Worm (Caenorhabditis elegans) whole organism, young adult: ENCODE measurements around the gene F26D10.13.

ENCODE experiments used
- aptf-3 ChIP-seq: fragments of 200-800 bp; sonication (Bioruptor generic); IDR thresholded peaks from 2 replicates; pipeline ENCODE4 v1.3.6; 2022; ENCODE audit warnings: missing genetic modification characterization, missing compliant biosample characterization
- ekl-4 ChIP-seq: fragments of 200-800 bp; sonication (Bioruptor generic); IDR thresholded peaks from 2 replicates; pipeline ENCODE4 v1.3.6; 2022; ENCODE audit warnings: missing genetic modification reagents, missing genetic modification characterization, missing compliant biosample characterization
- hsf-1 ChIP-seq: fragments of 200-800 bp; sonication (Bioruptor generic); IDR thresholded peaks from 2 replicates; pipeline ENCODE4 v1.3.6; 2022; ENCODE audit warnings: missing genetic modification reagents, missing genetic modification characterization, missing compliant biosample characterization
- lin-54 ChIP-seq: fragments of 200-800 bp; sonication (Bioruptor generic); optimal IDR thresholded peaks from 2 replicates; lab custom pipeline; 2018; ENCODE audit warnings: mild to moderate bottlenecking, missing genetic modification characterization, missing compliant biosample characterization
- lsl-1 ChIP-seq: fragments of 200-800 bp; sonication (Bioruptor generic); optimal IDR thresholded peaks from 2 replicates; lab custom pipeline; 2018; ENCODE audit warnings: mild to moderate bottlenecking, missing genetic modification characterization, moderate library complexity, missing compliant biosample characterization
- nhr-90 ChIP-seq: sonication (generic microtip); optimal IDR thresholded peaks from 2 replicates; lab custom pipeline; 2016; ENCODE audit warnings: missing genotype, mild to moderate bottlenecking, missing genetic modification characterization, missing compliant biosample characterization
- snpc-3.4 ChIP-seq: sonication (generic microtip); optimal IDR thresholded peaks from 2 replicates; lab custom pipeline; 2017; ENCODE audit warnings: missing genetic modification characterization, mild to moderate bottlenecking, missing compliant biosample characterization, antibody characterized with exemption, moderate library complexity, missing genotype, missing genetic modification reagents
- tlf-1 ChIP-seq: fragments of 200-800 bp; sonication (Bioruptor generic); optimal IDR thresholded peaks from 2 replicates; lab custom pipeline; 2018; ENCODE audit warnings: mild to moderate bottlenecking, missing genetic modification characterization, missing compliant biosample characterization

DNA sequence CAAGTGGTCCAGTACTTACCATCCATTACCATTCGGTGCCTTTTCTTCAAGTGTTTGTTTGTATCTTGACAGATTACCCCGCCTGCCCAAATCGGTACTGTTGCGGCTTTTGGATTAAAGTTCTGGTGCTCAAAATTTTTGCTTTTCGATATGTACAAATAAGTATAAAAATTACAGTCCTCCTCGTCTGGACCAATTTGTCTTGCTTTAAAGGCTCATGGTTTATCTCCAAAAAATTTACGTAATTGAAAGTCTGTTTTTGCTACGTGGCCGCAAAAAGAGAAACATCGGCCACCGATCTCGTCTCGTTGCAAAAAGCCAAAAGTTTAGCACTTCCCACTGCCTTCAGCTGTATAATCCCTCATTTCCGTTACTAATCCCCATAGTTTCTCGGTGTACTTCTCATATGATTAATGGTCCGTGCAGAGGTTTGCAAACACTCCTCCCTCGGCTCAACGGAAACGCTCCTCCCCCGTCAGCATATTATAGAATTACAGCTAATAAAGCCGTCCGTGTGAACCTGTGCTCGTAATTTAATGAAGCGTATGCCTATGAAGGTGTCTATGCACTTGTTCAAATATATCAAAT, 2.8 kb upstream of the F26D10.13 start:
- TF ChIP-seq ekl-4 (GFP tag; lab: Robert Waterston, UW), result no peak
- no peak for TF ChIP-seq aptf-3 (GFP tag; lab: Robert Waterston, UW)
- TF ChIP-seq tlf-1 (GFP tag; lab: Kevin White, UChicago), result no peak
- TF ChIP-seq lsl-1 (GFP tag; lab: Kevin White, UChicago), result no peak
- no peak for TF ChIP-seq snpc-3.4
- no peak for TF ChIP-seq hsf-1 (GFP tag; lab: Robert Waterston, UW)
- TF ChIP-seq lin-54 (GFP tag; lab: Kevin White, UChicago), result no peak
- TF ChIP-seq nhr-90, result no peak
